Fruit fly (Drosophila melanogaster) S2 (cell line): ENCODE measurements around the gene CG4617.

Experiments
- CG8478 ChIP-seq: fragments of >200 bp; optimal IDR thresholded peaks from 2 replicates; lab custom pipeline; 2018
- CTCF ChIP-seq, 2 experiments: fragments of >200 bp; optimal IDR thresholded peaks; 2 replicates each; lab custom pipeline; 2018

- TF ChIP-seq CG8478 (lab: Kevin White, UChicago) = no peak
- TF ChIP-seq CTCF (optimal IDR thresholded peaks at IDR 0.05; lab: Kevin White, UChicago) = no peak
Measured at dm6 chrX:7141753-7142152, 37.5 kb upstream of the CG4617 start.
